Worm (Caenorhabditis elegans) whole organism, L4 larva: ENCODE measurements around the gene set-5.

Experiments
- ces-1 ChIP-seq: fragments of 150-350 bp; sonication (generic microtip); optimal IDR thresholded peaks from 4 replicates; lab custom pipeline; 2014; ENCODE audit warnings: missing biosample characterization, missing genetic modification reagents, missing genetic modification characterization
- daf-12 ChIP-seq: fragments of 150-350 bp; optimal IDR thresholded peaks from 2 replicates; lab custom pipeline; 2014; ENCODE audit warnings: missing biosample characterization, missing genetic modification reagents, missing genetic modification characterization
- lir-3 ChIP-seq: sonication (generic microtip); optimal IDR thresholded peaks from 2 replicates; lab custom pipeline; 2016; ENCODE audit warnings: mild to moderate bottlenecking, missing genetic modification characterization, missing compliant biosample characterization
- snpc-4 ChIP-seq: fragments of 150-350 bp; optimal IDR thresholded peaks from 2 replicates; lab custom pipeline; 2014; ENCODE audit warnings: missing biosample characterization, missing genetic modification characterization

- TF ChIP-seq snpc-4 (tag; lab: Kevin White, UChicago) (no peak), daf-12 (tag; lab: Kevin White, UChicago) (no peak), ces-1 (GFP tag; lab: Kevin White, UChicago) (no peak), lir-3 (no peak)
These were observed 49.9 kb downstream of the set-5 start, which contains the start of the genes lipl-8 and Y50E8A.22 for ce11 chrV:14748608-14749137.
